Fruit fly (Drosophila melanogaster): ENCODE data around the gene Npc2d.

- TF ChIP-seq insv (optimal IDR thresholded peaks at IDR 0.05) (no peak), h (optimal IDR thresholded peaks at IDR 0.05) (no peak), Myc (optimal IDR thresholded peaks at IDR 0.05) (no peak), ttk (optimal IDR thresholded peaks at IDR 0.05) (no peak), psq (optimal IDR thresholded peaks at IDR 0.05) (no peak)
Observed at dm6 chr3R:10059952-10060351, 4.1 kb upstream of the Npc2d start, which contains the start of gene Npc2c.
